Fruit fly (Drosophila melanogaster): Measurements from ENCODE around the gene Atxn7.

The Atxn7 gene

dm6 chr2L:2382971-2383370 lies 7.3 kb downstream of the Atxn7 start, which contains the start of gene PIG-Wa (continued):
- TF ChIP-seq CG15011 (GFP tag; optimal IDR thresholded peaks at IDR 0.05) (no peak), CG1233 (GFP tag; optimal IDR thresholded peaks at IDR 0.05) (no peak), jigr1 (GFP tag; IDR thresholded peaks at IDR 0.05) (no peak), CG6175 (GFP tag; IDR thresholded peaks at IDR 0.05) (no peak), CG6813 (GFP tag; optimal IDR thresholded peaks at IDR 0.05) (no peak), Mrtf (GFP tag; IDR thresholded peaks at IDR 0.05) (no peak), CG17186 (GFP tag; optimal IDR thresholded peaks at IDR 0.05) (no peak), CG14050 (GFP tag; IDR thresholded peaks at IDR 0.05) (no peak), CG14667 (GFP tag; IDR thresholded peaks at IDR 0.05) (no peak), Asciz (GFP tag; optimal IDR thresholded peaks at IDR 0.05) (no peak), CG1603 (tag; optimal IDR thresholded peaks at IDR 0.05) (peak; percentile 56), CG3995 (GFP tag; optimal IDR thresholded peaks at IDR 0.05) (no peak), z (GFP tag; IDR thresholded peaks at IDR 0.05) (no peak), fru (optimal IDR thresholded peaks at IDR 0.05) (no peak), unc-4 (GFP tag; IDR thresholded peaks at IDR 0.05; ENCODE audit: partially characterized antibody) (no peak), Pdp1 (GFP tag; optimal IDR thresholded peaks at IDR 0.05) (no peak), Fer1 (GFP tag; optimal IDR thresholded peaks at IDR 0.05) (no peak), CG4730 (GFP tag; IDR thresholded peaks at IDR 0.05) (no peak), CG12219 (GFP tag; optimal IDR thresholded peaks at IDR 0.05) (no peak), CG10267 (tag; optimal IDR thresholded peaks at IDR 0.05) (no peak), fd64A (GFP tag; optimal IDR thresholded peaks at IDR 0.05) (no peak), Hsf (GFP tag; optimal IDR thresholded peaks at IDR 0.05) (no peak), CG4360 (GFP tag; IDR thresholded peaks at IDR 0.05) (no peak), bowl (GFP tag; IDR thresholded peaks at IDR 0.05) (no peak), disco-r (GFP tag; optimal IDR thresholded peaks at IDR 0.05) (no peak), CG10979 (tag; optimal IDR thresholded peaks at IDR 0.05) (no peak), CG34376 (GFP tag; optimal IDR thresholded peaks at IDR 0.05) (no peak), CG17568 (GFP tag; optimal IDR thresholded peaks at IDR 0.05) (no peak), Poxn (GFP tag; IDR thresholded peaks at IDR 0.05) (no peak), CG8290 (GFP tag; optimal IDR thresholded peaks at IDR 0.05) (no peak), CG8290 (tag; optimal IDR thresholded peaks at IDR 0.05) (peak in 1 of 2 experiments; percentile 18), Optix (GFP tag; IDR thresholded peaks at IDR 0.05) (no peak), CG9437 (GFP tag; optimal IDR thresholded peaks at IDR 0.05) (no peak)

dm6 chr2L:2385692-2386091 lies 10.1 kb downstream of the Atxn7 start, which contains the start of gene CG3557:
Gene CG3557 (minus strand): TSS chr2L:2385792.
- TF ChIP-seq CG10209 (GFP tag; optimal IDR thresholded peaks at IDR 0.05) (no peak), CG9932 (GFP tag; IDR thresholded peaks at IDR 0.05) (no peak), HHEX (GFP tag; optimal IDR thresholded peaks at IDR 0.05) (no peak), dpn (GFP tag; optimal IDR thresholded peaks at IDR 0.05) (no peak), Dbx (GFP tag; IDR thresholded peaks at IDR 0.05) (no peak), CG32767 (GFP tag; IDR thresholded peaks at IDR 0.05) (no peak), CG12236 (GFP tag; optimal IDR thresholded peaks at IDR 0.05) (no peak), CG18599 (GFP tag; optimal IDR thresholded peaks at IDR 0.05) (no peak), trem (tag; optimal IDR thresholded peaks at IDR 0.05) (no peak), CG7556 (GFP tag; optimal IDR thresholded peaks at IDR 0.05) (no peak), CG4404 (GFP tag; IDR thresholded peaks at IDR 0.05) (no peak)

All from whole organism, embryonic.